Worm (Caenorhabditis elegans) whole organism, early embryonic: Measurements from ENCODE around the gene C24F3.2.

Experiments
- F13C5.2 ChIP-seq: sonication (generic microtip); optimal IDR thresholded peaks from 2 replicates; lab custom pipeline; 2017; ENCODE audit warnings: mild to moderate bottlenecking, missing genetic modification characterization, inconsistent platforms, missing compliant biosample characterization
- ama-1 ChIP-seq: fragments of 150-350 bp; optimal IDR thresholded peaks from 2 replicates; lab custom pipeline; 2014
- ceh-13 ChIP-seq: fragments of 200-800 bp; sonication (Bioruptor generic); optimal IDR thresholded peaks from 2 replicates; lab custom pipeline; 2018; ENCODE audit warnings: mild to moderate bottlenecking, missing genetic modification characterization, missing compliant biosample characterization
- ceh-36 ChIP-seq: sonication (generic microtip); optimal IDR thresholded peaks from 2 replicates; lab custom pipeline; 2016; ENCODE audit warnings: missing genetic modification characterization, inconsistent platforms, missing compliant biosample characterization
- ets-7 ChIP-seq: sonication (generic microtip); optimal IDR thresholded peaks from 2 replicates; lab custom pipeline; 2016; ENCODE audit warnings: missing genotype, missing genetic modification characterization, missing compliant biosample characterization
- flt-1 ChIP-seq: fragments of 200-800 bp; sonication (Bioruptor generic); IDR thresholded peaks from 2 replicates; pipeline ENCODE4 v1.3.6; 2022; ENCODE audit warnings: missing genetic modification characterization, missing compliant biosample characterization
- hmbx-1 ChIP-seq: sonication (generic microtip); optimal IDR thresholded peaks from 2 replicates; lab custom pipeline; 2016; ENCODE audit warnings: mild to moderate bottlenecking, missing genetic modification characterization, missing compliant biosample characterization
- hmg-4 ChIP-seq: fragments of 200-800 bp; sonication (Bioruptor generic); optimal IDR thresholded peaks from 2 replicates; lab custom pipeline; 2018; ENCODE audit warnings: mild to moderate bottlenecking, missing genetic modification characterization, missing compliant biosample characterization
- hnd-1 ChIP-seq: sonication (generic microtip); optimal IDR thresholded peaks from 2 replicates; lab custom pipeline; 2016; ENCODE audit warnings: missing genetic modification characterization, missing compliant biosample characterization
- sea-1 ChIP-seq: fragments of 200-800 bp; sonication (Bioruptor generic); conservative IDR thresholded peaks from 2 replicates; pipeline ENCODE4 v1.3.6; 2022; ENCODE audit warnings: missing genetic modification characterization, missing compliant biosample characterization
- tbx-11 ChIP-seq: fragments of 200-800 bp; sonication (Bioruptor generic); IDR thresholded peaks from 2 replicates; pipeline ENCODE4 v1.3.6; 2022; ENCODE audit warnings: missing genetic modification characterization, missing compliant biosample characterization
- tbx-37 ChIP-seq: fragments of 200-800 bp; sonication (Bioruptor generic); conservative IDR thresholded peaks from 2 replicates; pipeline ENCODE4 v1.3.6; 2022; ENCODE audit warnings: missing genetic modification reagents, missing genetic modification characterization, missing compliant biosample characterization

DNA sequence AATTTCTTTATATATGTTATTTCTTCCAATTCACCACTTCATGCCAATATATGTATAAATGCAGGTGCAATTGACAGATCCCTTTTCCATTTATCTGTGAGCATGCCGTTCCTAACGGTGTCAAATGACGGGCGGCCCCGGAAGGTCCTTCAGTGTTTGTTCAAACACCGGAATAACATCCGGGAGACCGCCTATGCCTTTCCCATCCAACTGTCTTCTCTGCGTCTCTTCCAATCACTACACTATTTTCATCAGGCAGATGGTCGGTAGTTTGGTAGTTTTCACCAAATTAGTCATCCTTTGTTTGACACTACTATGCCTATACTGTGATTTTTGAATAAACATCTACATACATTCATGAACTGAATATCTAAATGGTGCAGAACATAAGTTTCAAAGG lies 31.8 kb upstream of the C24F3.2 start:
- TF ChIP-seq hmg-4 (no peak), ceh-13 (GFP tag; lab: Kevin White, UChicago) (no peak), flt-1 (GFP tag; lab: Robert Waterston, UW) (no peak), ama-1 (no peak), ceh-36 (tag; lab: Kevin White, UChicago) (no peak), sea-1 (GFP tag; lab: Robert Waterston, UW) (no peak), hnd-1 (no peak), tbx-37 (GFP tag; lab: Robert Waterston, UW) (no peak), F13C5.2 (tag; lab: Kevin White, UChicago) (no peak), tbx-11 (GFP tag; lab: Robert Waterston, UW) (no peak), hmbx-1 (tag; lab: Kevin White, UChicago) (no peak), ets-7 (tag; lab: Kevin White, UChicago) (no peak)
